Fruit fly (Drosophila melanogaster) whole organism, embryonic: ENCODE measurements around the gene rasp.

Source experiments
- Ada2b ChIP-seq: fragments of 200-800 bp; sonication (Bioruptor generic); IDR thresholded peaks from 2 replicates; pipeline ENCODE4 v1.3.6; 2022; ENCODE audit warnings: missing biosample characterization, missing genetic modification characterization
- CG14014 ChIP-seq: fragments of 200-800 bp; sonication (Bioruptor generic); IDR thresholded peaks from 2 replicates; pipeline ENCODE4 v1.3.6; 2022; ENCODE audit warnings: missing biosample characterization, missing genetic modification characterization
- CG14710 ChIP-seq: fragments of 200-800 bp; sonication (Bioruptor generic); optimal IDR thresholded peaks from 3 replicates; lab custom pipeline; 2019; ENCODE audit warnings: missing biosample characterization, mild to moderate bottlenecking, missing genetic modification characterization, moderate library complexity
- CG17829 ChIP-seq: fragments of 200-800 bp; optimal IDR thresholded peaks from 2 replicates; lab custom pipeline; 2019; ENCODE audit warnings: missing biosample characterization, mild to moderate bottlenecking, missing genetic modification characterization, moderate library complexity
- CG2120 ChIP-seq: fragments of 200-800 bp; sonication (Bioruptor generic); optimal IDR thresholded peaks from 3 replicates; lab custom pipeline; 2016; ENCODE audit warnings: missing biosample characterization, missing genetic modification characterization
- CG3065 ChIP-seq: fragments of 200-800 bp; sonication (Bioruptor generic); optimal IDR thresholded peaks from 2 replicates; lab custom pipeline; 2016; ENCODE audit warnings: missing biosample characterization, missing genetic modification characterization
- CG32532 ChIP-seq: fragments of 200-800 bp; sonication (Bioruptor generic); IDR thresholded peaks from 2 replicates; pipeline ENCODE4 v1.3.6; 2022; ENCODE audit warnings: missing biosample characterization, missing genetic modification characterization
- CG32767 ChIP-seq: fragments of 200-800 bp; sonication (Bioruptor generic); IDR thresholded peaks from 2 replicates; pipeline ENCODE4 v1.3.6; 2022; ENCODE audit warnings: missing biosample characterization, missing genetic modification characterization
- CG3281 ChIP-seq: fragments of 200-800 bp; sonication (Bioruptor generic); optimal IDR thresholded peaks from 3 replicates; lab custom pipeline; 2017; ENCODE audit warnings: missing biosample characterization, mild to moderate bottlenecking, missing genetic modification characterization
- CG33557 ChIP-seq: fragments of 200-800 bp; sonication (Bioruptor generic); optimal IDR thresholded peaks from 2 replicates; lab custom pipeline; 2019; ENCODE audit warnings: missing biosample characterization, mild to moderate bottlenecking, missing genetic modification characterization, moderate library complexity
- CG6654 ChIP-seq: fragments of 200-800 bp; sonication (Bioruptor generic); optimal IDR thresholded peaks from 2 replicates; lab custom pipeline; 2017; ENCODE audit warnings: missing biosample characterization, mild to moderate bottlenecking, missing genetic modification characterization
- CG8765 ChIP-seq: fragments of 200-800 bp; sonication (Bioruptor generic); IDR thresholded peaks from 2 replicates; pipeline ENCODE4 v1.3.6; 2022; ENCODE audit warnings: missing biosample characterization, missing genetic modification characterization
- CTCF ChIP-seq: fragments of 200-800 bp; sonication (Bioruptor generic); optimal IDR thresholded peaks from 2 replicates; lab custom pipeline; 2017; ENCODE audit warnings: missing biosample characterization, mild to moderate bottlenecking, missing genetic modification characterization, moderate library complexity
- ERR ChIP-seq: fragments of 200-800 bp; sonication (Bioruptor generic); optimal IDR thresholded peaks from 2 replicates; lab custom pipeline; 2016; ENCODE audit warnings: missing biosample characterization, missing genetic modification characterization
- Fer1 ChIP-seq: fragments of 200-800 bp; sonication (Bioruptor generic); optimal IDR thresholded peaks from 2 replicates; lab custom pipeline; 2017; ENCODE audit warnings: missing biosample characterization, mild to moderate bottlenecking, missing genetic modification characterization
- Hmx ChIP-seq: fragments of 200-800 bp; sonication (Bioruptor generic); optimal IDR thresholded peaks from 2 replicates; lab custom pipeline; 2016; ENCODE audit warnings: missing biosample characterization, missing genetic modification characterization
- NFAT ChIP-seq: fragments of 200-800 bp; sonication (Bioruptor generic); IDR thresholded peaks from 2 replicates; pipeline ENCODE4 v1.3.6; 2022; ENCODE audit warnings: missing biosample characterization, missing genetic modification characterization
- Optix ChIP-seq: fragments of 200-800 bp; sonication (Bioruptor generic); IDR thresholded peaks from 3 replicates; pipeline ENCODE4 v1.3.6; 2022; ENCODE audit warnings: missing biosample characterization, missing genetic modification characterization
- Rx ChIP-seq: fragments of 200-800 bp; sonication (Bioruptor generic); IDR thresholded peaks from 2 replicates; pipeline ENCODE4 v1.3.6; 2022; ENCODE audit warnings: missing biosample characterization, missing genetic modification characterization
- Sry-δ ChIP-seq: fragments of 200-800 bp; sonication (Bioruptor generic); optimal IDR thresholded peaks from 2 replicates; lab custom pipeline; 2016; ENCODE audit warnings: missing biosample characterization, missing genetic modification characterization
- Usf ChIP-seq: fragments of 200-800 bp; sonication (Bioruptor generic); optimal IDR thresholded peaks from 2 replicates; lab custom pipeline; 2017; ENCODE audit warnings: missing genotype, missing biosample characterization, missing genetic modification characterization
- ac ChIP-seq: fragments of 200-800 bp; sonication (Bioruptor generic); optimal IDR thresholded peaks from 3 replicates; lab custom pipeline; 2017; ENCODE audit warnings: missing biosample characterization, mild to moderate bottlenecking, missing genetic modification characterization
- amos ChIP-seq: fragments of 200-800 bp; sonication (Bioruptor generic); IDR thresholded peaks from 2 replicates; pipeline ENCODE4 v1.3.6; 2022; ENCODE audit warnings: missing biosample characterization, missing genetic modification characterization; ENCODE audit not compliant: partially characterized antibody
- ara ChIP-seq: fragments of 200-800 bp; sonication (Bioruptor generic); IDR thresholded peaks from 2 replicates; pipeline ENCODE4 v1.3.6; 2022; ENCODE audit warnings: missing biosample characterization, missing genetic modification characterization
- bcd ChIP-seq: fragments of 200-800 bp; sonication (Bioruptor generic); optimal IDR thresholded peaks from 2 replicates; lab custom pipeline; 2017; ENCODE audit warnings: missing biosample characterization, mild to moderate bottlenecking, missing genetic modification characterization
- bsh ChIP-seq, 2 experiments: fragments of 200-800 bp; sonication (Bioruptor generic); optimal IDR thresholded peaks; 2 replicates each; lab custom pipeline; 2017 to 2018; ENCODE audit warnings: mild to moderate bottlenecking in 2 of 2, missing biosample characterization in 2 of 2, missing genetic modification characterization in 2 of 2, moderate library complexity in 1 of 2
- cas ChIP-seq: fragments of 200-800 bp; sonication (Bioruptor generic); IDR thresholded peaks from 2 replicates; pipeline ENCODE4 v1.3.6; 2022; ENCODE audit warnings: missing biosample characterization, missing genetic modification characterization
- croc ChIP-seq: fragments of 200-800 bp; sonication (Bioruptor generic); conservative IDR thresholded peaks from 3 replicates; pipeline ENCODE4 v1.3.6; 2022; ENCODE audit warnings: missing biosample characterization, missing genetic modification characterization
- crol ChIP-seq: fragments of 200-800 bp; sonication (Bioruptor generic); IDR thresholded peaks from 2 replicates; pipeline ENCODE4 v1.3.6; 2022; ENCODE audit warnings: missing biosample characterization, missing genetic modification characterization
- dysf ChIP-seq: fragments of 200-800 bp; sonication (Bioruptor generic); IDR thresholded peaks from 3 replicates; pipeline ENCODE4 v1.3.6; 2022; ENCODE audit warnings: missing biosample characterization, missing genetic modification characterization
- emc ChIP-seq: fragments of 200-800 bp; sonication (Bioruptor generic); optimal IDR thresholded peaks from 2 replicates; lab custom pipeline; 2016; ENCODE audit warnings: missing biosample characterization, missing genetic modification characterization
- ftz-f1 ChIP-seq: fragments of 200-800 bp; sonication (Bioruptor generic); optimal IDR thresholded peaks from 2 replicates; lab custom pipeline; 2016; ENCODE audit warnings: missing biosample characterization, missing genetic modification characterization
- gem ChIP-seq: fragments of 200-800 bp; sonication (Bioruptor generic); optimal IDR thresholded peaks from 2 replicates; lab custom pipeline; 2019; ENCODE audit warnings: missing biosample characterization, mild to moderate bottlenecking, missing genetic modification characterization, moderate library complexity
- hb ChIP-seq: fragments of 200-800 bp; sonication (Bioruptor generic); IDR thresholded peaks from 3 replicates; pipeline ENCODE4 v1.3.6; 2022; ENCODE audit warnings: missing biosample characterization, missing genetic modification characterization; ENCODE audit not compliant: partially characterized antibody
- hbn ChIP-seq: fragments of 200-800 bp; sonication (Bioruptor generic); IDR thresholded peaks from 2 replicates; pipeline ENCODE4 v1.3.6; 2022; ENCODE audit warnings: missing biosample characterization, missing genetic modification characterization; ENCODE audit not compliant: partially characterized antibody
- maf-S ChIP-seq: fragments of 200-800 bp; sonication (Bioruptor generic); optimal IDR thresholded peaks from 2 replicates; lab custom pipeline; 2016; ENCODE audit warnings: missing biosample characterization, missing genetic modification characterization
- mam ChIP-seq: fragments of 200-800 bp; sonication (Bioruptor generic); optimal IDR thresholded peaks from 3 replicates; lab custom pipeline; 2016; ENCODE audit warnings: missing biosample characterization, missing genetic modification characterization
- mirr ChIP-seq: fragments of 200-800 bp; sonication (Bioruptor generic); optimal IDR thresholded peaks from 3 replicates; lab custom pipeline; 2018; ENCODE audit warnings: missing biosample characterization, mild to moderate bottlenecking, missing genetic modification characterization
- nmo ChIP-seq: fragments of 200-800 bp; sonication (Bioruptor generic); optimal IDR thresholded peaks from 2 replicates; lab custom pipeline; 2018; ENCODE audit warnings: missing biosample characterization, mild to moderate bottlenecking, missing genetic modification characterization, moderate library complexity
- org-1 ChIP-seq: fragments of 200-800 bp; sonication (Bioruptor generic); optimal IDR thresholded peaks from 2 replicates; lab custom pipeline; 2017; ENCODE audit warnings: missing biosample characterization, missing genetic modification characterization
- otp ChIP-seq: fragments of 200-800 bp; sonication (Bioruptor generic); IDR thresholded peaks from 3 replicates; pipeline ENCODE4, ENCODE4 v1.3.6; 2022; ENCODE audit warnings: missing biosample characterization, missing genetic modification characterization
- pan ChIP-seq, 4 experiments: fragments of >200 bp in 3 of 4; fragments of 200-800 bp in 1 of 4; sonication (Bioruptor generic) in 1 of 4; optimal IDR thresholded peaks in 3 of 4; IDR thresholded peaks in 1 of 4; 2 replicates each; pipeline versions ENCODE4 v1.3.6 to Lab custom; 2017 to 2022; ENCODE audit warnings: missing biosample characterization in 2 of 4, missing genetic modification characterization in 2 of 4, mixed read lengths in 1 of 4
- ranshi ChIP-seq: fragments of 200-800 bp; sonication (Bioruptor generic); IDR thresholded peaks from 2 replicates; pipeline ENCODE4 v1.3.6; 2022; ENCODE audit warnings: missing biosample characterization, missing genetic modification characterization
- ro ChIP-seq: fragments of 200-800 bp; sonication (Bioruptor generic); IDR thresholded peaks from 2 replicates; pipeline ENCODE4 v1.3.6; 2022; ENCODE audit warnings: missing biosample characterization, missing genetic modification characterization
- schlank ChIP-seq: fragments of 200-800 bp; sonication (Bioruptor generic); optimal IDR thresholded peaks from 2 replicates; lab custom pipeline; 2018; ENCODE audit warnings: missing biosample characterization, mild to moderate bottlenecking, missing genetic modification characterization
- tap ChIP-seq: fragments of 200-800 bp; optimal IDR thresholded peaks from 3 replicates; lab custom pipeline; 2019; ENCODE audit warnings: missing biosample characterization, mild to moderate bottlenecking, missing genetic modification characterization, moderate library complexity
- unpg ChIP-seq: fragments of 200-800 bp; sonication (Bioruptor generic); optimal IDR thresholded peaks from 3 replicates; lab custom pipeline; 2018; ENCODE audit warnings: missing biosample characterization, mild to moderate bottlenecking, missing genetic modification characterization, moderate library complexity
- usp ChIP-seq: fragments of >200 bp; optimal IDR thresholded peaks from 2 replicates; lab custom pipeline; 2017; ENCODE audit warnings: missing biosample characterization, missing genetic modification characterization
- yki ChIP-seq: fragments of >200 bp; optimal IDR thresholded peaks from 3 replicates; lab custom pipeline; 2018

The rasp gene

DNA sequence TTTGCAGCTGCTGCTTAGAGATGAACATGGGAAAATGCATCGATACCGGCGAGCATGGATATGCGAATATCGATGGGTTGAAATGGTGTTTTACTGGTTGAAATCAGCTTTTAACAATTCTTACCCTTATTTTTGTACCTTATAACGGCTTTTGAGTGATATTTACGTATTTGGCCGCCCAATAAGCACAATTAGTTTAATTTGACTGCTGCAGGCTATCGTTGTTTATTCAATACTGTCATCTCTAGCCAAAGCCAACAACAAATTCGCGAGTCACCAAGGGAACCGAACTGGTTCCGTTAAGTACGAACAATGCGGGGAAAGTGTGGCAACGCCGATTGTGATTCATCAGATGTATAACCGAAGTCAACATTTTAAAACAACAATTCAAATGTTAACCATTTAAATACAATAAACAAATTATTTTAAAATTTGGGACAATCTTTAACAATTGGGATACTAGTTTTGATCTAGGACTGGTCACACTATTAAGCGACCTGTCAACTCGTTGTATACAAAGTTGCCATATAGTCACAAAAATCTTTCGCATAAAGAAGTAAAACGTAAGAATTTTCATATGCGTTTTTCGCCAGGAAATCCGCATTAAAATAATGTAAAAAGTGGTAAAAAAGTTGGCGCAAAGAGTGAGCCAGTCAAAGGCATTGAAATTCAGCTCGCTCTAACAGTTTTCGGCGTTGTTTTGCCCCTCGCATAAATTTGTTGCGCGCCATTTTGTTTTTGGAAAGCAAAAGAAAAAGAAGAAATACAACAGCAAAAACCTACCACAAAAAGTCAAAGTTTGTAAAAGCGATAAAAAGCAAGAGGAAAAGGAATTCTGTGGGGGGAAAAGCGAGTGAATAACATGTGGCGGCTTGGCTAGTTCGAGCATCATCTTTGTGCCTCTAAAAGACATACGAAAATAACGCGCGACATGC, 13.6 kb upstream of the rasp start, which contains the start of the genes Usp5 and BtbVII (continued):
- TF ChIP-seq ranshi (GFP tag; lab: Robert Waterston, UW) (no peak), emc (no peak), ara (GFP tag; lab: Robert Waterston, UW) (peak; percentile 12; the same call in 1 of the 2 replicates), ftz-f1 (peak; percentile 87), CG3281 (peak; percentile 44), ro (GFP tag; lab: Robert Waterston, UW) (no peak), NFAT (GFP tag; lab: Robert Waterston, UW) (peak; percentile 67), usp (GFP tag; lab: Kevin White, UChicago) (no peak), cas (no peak), CG17829 (tag; lab: Kevin White, UChicago) (peak; percentile 62), nmo (GFP tag; lab: Kevin White, UChicago) (peak; percentile 61), Fer1 (GFP tag; lab: Kevin White, UChicago) (peak; percentile 59), unpg (GFP tag; lab: Kevin White, UChicago) (peak; percentile 51), Hmx (GFP tag; lab: Kevin White, UChicago) (no peak), mam (GFP tag; lab: Kevin White, UChicago) (peak; percentile 75), CG3065 (GFP tag; lab: Kevin White, UChicago) (peak; percentile 61), ac (GFP tag; lab: Kevin White, UChicago) (peak; percentile 67), otp (GFP tag; lab: Robert Waterston, UW) (0 out of 3 replicates have a peak, but pooled peaks have one; percentile 15), CG8765 (GFP tag; lab: Robert Waterston, UW) (0 out of 2 replicates have a peak, but pooled peaks have one; percentile 54), CG6654 (GFP tag; lab: Kevin White, UChicago) (no peak), CG32532 (peak; percentile 68), Optix (GFP tag; lab: Robert Waterston, UW) (peak; percentile 33; the same call in 1 of the 3 replicates), Usf (no peak), Ada2b (GFP tag; lab: Robert Waterston, UW) (peak; percentile 51), yki (lab: Kevin White, UChicago) (no peak), ERR (GFP tag; lab: Kevin White, UChicago) (peak; percentile 6), bsh (GFP tag; optimal IDR thresholded peaks at IDR 0.05; lab: Kevin White, UChicago) (peak in 1 of 2 experiments; percentile 51), croc (GFP tag; lab: Robert Waterston, UW) (0 out of 3 replicates have a peak, but pooled peaks have one; percentile 39), hbn (peak; percentile 97), maf-S (GFP tag; lab: Kevin White, UChicago) (peak; percentile 49), mirr (peak; percentile 62), dysf (GFP tag; lab: Robert Waterston, UW) (peak; percentile 62; the same call in 2 of the 3 replicates), CG2120 (GFP tag; lab: Kevin White, UChicago) (peak; percentile 84), tap (tag; lab: Kevin White, UChicago) (no peak), Sry-δ (peak; percentile 96), CG32767 (GFP tag; lab: Robert Waterston, UW) (peak; percentile 50; the same call in 1 of the 2 replicates), org-1 (GFP tag; lab: Kevin White, UChicago) (peak; percentile 8), pan (optimal IDR thresholded peaks at IDR 0.05; lab: Kevin White, UChicago) (no peak), pan (GFP tag; optimal IDR thresholded peaks at IDR 0.05 in 1 of 2, IDR thresholded peaks at IDR 0.05 in 1 of 2) (peak in 1 of 2 experiments; percentile 50), CG33557 (GFP tag; lab: Kevin White, UChicago) (peak; percentile 50), schlank (peak; percentile 24), gem (tag; lab: Kevin White, UChicago) (peak; percentile 65), crol (GFP tag; lab: Robert Waterston, UW) (no peak), CG14710 (peak; percentile 73), hb (GFP tag; lab: Robert Waterston, UW) (peak; percentile 91), CG14014 (GFP tag; lab: Robert Waterston, UW) (peak; percentile 34; the same call in 1 of the 2 replicates), bcd (peak; percentile 37), Rx (no peak), CTCF (GFP tag; lab: Kevin White, UChicago) (no peak), amos (GFP tag; lab: Robert Waterston, UW) (peak; percentile 90)
